Fruit fly (Drosophila melanogaster): Measurements from ENCODE around the gene CG9119.

The CG9119 gene

dm6 chr3L:1188936-1189659, 15.5 kb downstream of the CG9119 start, which contains the start of gene CG13912 (continued):
- TF ChIP-seq Deaf1 (tag; optimal IDR thresholded peaks at IDR 0.05) (no peak), Gsc (GFP tag; IDR thresholded peaks at IDR 0.05) (no peak), CG11398 (GFP tag; optimal IDR thresholded peaks at IDR 0.05) (no peak), CG4282 (GFP tag; optimal IDR thresholded peaks at IDR 0.05) (peak; percentile 1), Asciz (GFP tag; optimal IDR thresholded peaks at IDR 0.05) (no peak), ara (GFP tag; IDR thresholded peaks at IDR 0.05) (no peak), sens-2 (GFP tag; IDR thresholded peaks at IDR 0.05) (no peak), maf-S (GFP tag; optimal IDR thresholded peaks at IDR 0.05) (no peak), CG8924 (tag; optimal IDR thresholded peaks at IDR 0.05) (no peak), CG8281 (tag; optimal IDR thresholded peaks at IDR 0.05) (no peak), Nf-YA (GFP tag; IDR thresholded peaks at IDR 0.05) (no peak), CG10366 (GFP tag; IDR thresholded peaks at IDR 0.05) (no peak), Ravus (GFP tag; IDR thresholded peaks at IDR 0.05) (no peak), kah (GFP tag; optimal IDR thresholded peaks at IDR 0.05) (peak; percentile 61), nmo (GFP tag; optimal IDR thresholded peaks at IDR 0.05) (no peak), Nf-YB (GFP tag; optimal IDR thresholded peaks at IDR 0.05) (peak; percentile 3), NK7.1 (GFP tag; optimal IDR thresholded peaks at IDR 0.05) (no peak), sr (GFP tag; IDR thresholded peaks at IDR 0.05) (no peak), Bteb2 (GFP tag; optimal IDR thresholded peaks at IDR 0.05) (no peak), CG43689 (GFP tag; IDR thresholded peaks at IDR 0.05) (no peak), CG6254 (GFP tag; optimal IDR thresholded peaks at IDR 0.05) (peak; percentile 41), CG10274 (GFP tag; optimal IDR thresholded peaks at IDR 0.05) (no peak), CG13287 (GFP tag; IDR thresholded peaks at IDR 0.05; ENCODE audit: partially characterized antibody) (peak; percentile 23; the same call in 1 of the 2 replicates), BEAF-32 (GFP tag; optimal IDR thresholded peaks at IDR 0.05) (no peak), Pdp1 (GFP tag; optimal IDR thresholded peaks at IDR 0.05) (peak in 1 of 2 experiments; percentile 88), CG1603 (tag; optimal IDR thresholded peaks at IDR 0.05) (peak; percentile 13), CG15269 (tag; optimal IDR thresholded peaks at IDR 0.05) (no peak), CG2120 (GFP tag; optimal IDR thresholded peaks at IDR 0.05) (peak; percentile 24), dati (GFP tag; IDR thresholded peaks at IDR 0.05) (no peak), Dll (GFP tag; IDR thresholded peaks at IDR 0.05; ENCODE audit: partially characterized antibody) (no peak), gcm2 (GFP tag; optimal IDR thresholded peaks at IDR 0.05) (no peak), Abd-B (GFP tag; optimal IDR thresholded peaks at IDR 0.05) (peak; percentile 10), yki (optimal IDR thresholded peaks at IDR 0.05) (no peak), chm (GFP tag; IDR thresholded peaks at IDR 0.05) (0 out of 2 replicates have a peak, but pooled peaks have one; percentile 25), fd102C (GFP tag; optimal IDR thresholded peaks at IDR 0.05) (no peak), kni (GFP tag; optimal IDR thresholded peaks at IDR 0.05) (peak; percentile 64), tap (tag; optimal IDR thresholded peaks at IDR 0.05) (no peak), oc (tag; optimal IDR thresholded peaks at IDR 0.05) (no peak), CG18619 (GFP tag; optimal IDR thresholded peaks at IDR 0.05) (no peak), caup (GFP tag; optimal IDR thresholded peaks at IDR 0.05; ENCODE audit: severe bottlenecking) (no peak), Antp (GFP tag; optimal IDR thresholded peaks at IDR 0.05) (no peak), row (GFP tag; IDR thresholded peaks at IDR 0.05) (no peak), Spps (tag; optimal IDR thresholded peaks at IDR 0.05) (no peak), NC2β (GFP tag; optimal IDR thresholded peaks at IDR 0.05) (no peak), lbe (GFP tag; optimal IDR thresholded peaks at IDR 0.05) (no peak), CG7786 (GFP tag; optimal IDR thresholded peaks at IDR 0.05) (no peak), Sox102F (GFP tag; optimal IDR thresholded peaks at IDR 0.05) (no peak), CG30403 (GFP tag; optimal IDR thresholded peaks at IDR 0.05) (no peak), croc (GFP tag; conservative IDR thresholded peaks at IDR 0.05) (no peak), CG10959 (GFP tag; IDR thresholded peaks at IDR 0.05) (no peak)
